Fruit fly (Drosophila melanogaster): ENCODE results near the gene CG31174.

DNA sequence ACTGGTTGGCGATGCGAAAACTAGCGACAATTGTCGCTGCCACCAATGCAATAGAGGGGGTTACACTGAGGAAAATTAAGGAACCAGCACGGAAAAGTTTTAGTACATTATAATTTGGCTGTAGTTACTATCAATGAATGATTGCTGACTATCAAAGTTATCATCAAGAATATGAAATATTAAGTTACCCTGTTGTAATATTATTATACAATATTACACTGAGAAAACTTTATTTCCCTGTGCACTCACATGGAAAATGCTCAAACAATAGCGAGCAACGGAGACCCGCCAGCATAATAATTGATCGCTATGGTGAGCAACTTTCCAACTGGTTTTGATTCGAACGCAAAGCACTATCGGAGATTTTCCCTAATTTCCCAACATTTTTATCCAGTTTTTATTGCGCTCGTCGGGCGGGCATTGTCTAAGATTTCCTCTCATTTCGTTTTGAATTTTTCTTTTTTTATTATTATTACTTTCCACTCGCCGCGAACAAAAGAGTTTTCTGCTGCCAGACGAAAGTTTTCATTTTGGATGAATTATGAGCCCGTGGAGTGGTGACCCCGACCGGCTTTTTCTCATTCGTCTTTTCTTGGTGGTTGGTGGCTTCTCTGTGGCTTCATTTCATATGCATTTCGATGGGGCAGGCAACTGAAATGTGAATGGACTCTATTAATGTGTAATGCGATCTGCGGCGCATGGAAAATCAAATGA is 7.0 kb downstream of the CG31174 start:
- TF ChIP-seq CTCF (optimal IDR thresholded peaks at IDR 0.05), result no peak
- no peak for TF ChIP-seq CG8478 (optimal IDR thresholded peaks at IDR 0.05)
